Fruit fly (Drosophila melanogaster): ENCODE data around the gene nur.

The nur gene

dm6 chr2L:13735838-13736237 is at the start of gene nur:
TSS of gene nur (plus strand) at chr2L:13736138.
- TF ChIP-seq Sry-β (GFP tag; optimal IDR thresholded peaks at IDR 0.05) (no peak), Mad (GFP tag; optimal IDR thresholded peaks at IDR 0.05) (no peak), CG14667 (GFP tag; IDR thresholded peaks at IDR 0.05) (no peak), CG1792 (GFP tag; optimal IDR thresholded peaks at IDR 0.05) (no peak), CG1233 (GFP tag; optimal IDR thresholded peaks at IDR 0.05) (no peak), stc (GFP tag; IDR thresholded peaks at IDR 0.05) (no peak), Kr (GFP tag; optimal IDR thresholded peaks at IDR 0.05) (no peak), CG10147 (GFP tag; optimal IDR thresholded peaks at IDR 0.05) (no peak), CG15479 (GFP tag; optimal IDR thresholded peaks at IDR 0.05) (no peak), ATbp (GFP tag; optimal IDR thresholded peaks at IDR 0.05) (peak; percentile 36), usp (GFP tag; optimal IDR thresholded peaks at IDR 0.05) (no peak), CG42726 (GFP tag; IDR thresholded peaks at IDR 0.05; ENCODE audit: partially characterized antibody) (no peak), CG14441 (GFP tag; IDR thresholded peaks at IDR 0.05) (no peak), CG10959 (GFP tag; IDR thresholded peaks at IDR 0.05) (no peak), CG7987 (GFP tag; optimal IDR thresholded peaks at IDR 0.05) (no peak), CG14965 (GFP tag; optimal IDR thresholded peaks at IDR 0.05; ENCODE audit: borderline replicate concordance) (no peak), CG12219 (GFP tag; optimal IDR thresholded peaks at IDR 0.05) (no peak), gfzf (GFP tag; optimal IDR thresholded peaks at IDR 0.05) (no peak), CG15269 (tag; optimal IDR thresholded peaks at IDR 0.05) (no peak), Awh (GFP tag; IDR thresholded peaks at IDR 0.05) (0 out of 2 replicates have a peak, but pooled peaks have one; percentile 48), CG8359 (GFP tag; optimal IDR thresholded peaks at IDR 0.05; ENCODE audit: borderline replicate concordance) (no peak), Asciz (GFP tag; optimal IDR thresholded peaks at IDR 0.05) (peak; percentile 17), wek (GFP tag; optimal IDR thresholded peaks at IDR 0.05) (peak; percentile 32), CG10209 (GFP tag; optimal IDR thresholded peaks at IDR 0.05) (no peak), Dll (GFP tag; IDR thresholded peaks at IDR 0.05; ENCODE audit: partially characterized antibody) (no peak), CG17359 (tag; optimal IDR thresholded peaks at IDR 0.05) (no peak), CG3726 (GFP tag; IDR thresholded peaks at IDR 0.05) (no peak), Pdp1 (GFP tag; optimal IDR thresholded peaks at IDR 0.05) (no peak), da (GFP tag; optimal IDR thresholded peaks at IDR 0.05) (no peak), Ets65A (GFP tag) (peak; percentile 85), CG3407 (GFP tag; optimal IDR thresholded peaks at IDR 0.05) (peak; percentile 14), ro (GFP tag; IDR thresholded peaks at IDR 0.05) (no peak), C15 (GFP tag; IDR thresholded peaks at IDR 0.05) (no peak), toy (GFP tag; IDR thresholded peaks at IDR 0.05) (no peak), Elba2 (GFP tag; optimal IDR thresholded peaks at IDR 0.05) (no peak), ci (GFP tag; IDR thresholded peaks at IDR 0.05) (0 out of 3 replicates have a peak, but pooled peaks have one; percentile 32), Hand (GFP tag; optimal IDR thresholded peaks at IDR 0.05) (no peak), Fer3 (tag; optimal IDR thresholded peaks at IDR 0.05) (no peak)

dm6 chr2L:13699057-13699456 is 36.9 kb upstream of the nur start:
- TF ChIP-seq CG34224 (GFP tag; IDR thresholded peaks at IDR 0.05; ENCODE audit: partially characterized antibody) (no peak), cg (GFP tag; optimal IDR thresholded peaks at IDR 0.05) (no peak), CG2116 (GFP tag; optimal IDR thresholded peaks at IDR 0.05) (no peak)
